Fruit fly (Drosophila melanogaster): Measurements from ENCODE around the gene CG31886.

The CG31886 gene

DNA sequence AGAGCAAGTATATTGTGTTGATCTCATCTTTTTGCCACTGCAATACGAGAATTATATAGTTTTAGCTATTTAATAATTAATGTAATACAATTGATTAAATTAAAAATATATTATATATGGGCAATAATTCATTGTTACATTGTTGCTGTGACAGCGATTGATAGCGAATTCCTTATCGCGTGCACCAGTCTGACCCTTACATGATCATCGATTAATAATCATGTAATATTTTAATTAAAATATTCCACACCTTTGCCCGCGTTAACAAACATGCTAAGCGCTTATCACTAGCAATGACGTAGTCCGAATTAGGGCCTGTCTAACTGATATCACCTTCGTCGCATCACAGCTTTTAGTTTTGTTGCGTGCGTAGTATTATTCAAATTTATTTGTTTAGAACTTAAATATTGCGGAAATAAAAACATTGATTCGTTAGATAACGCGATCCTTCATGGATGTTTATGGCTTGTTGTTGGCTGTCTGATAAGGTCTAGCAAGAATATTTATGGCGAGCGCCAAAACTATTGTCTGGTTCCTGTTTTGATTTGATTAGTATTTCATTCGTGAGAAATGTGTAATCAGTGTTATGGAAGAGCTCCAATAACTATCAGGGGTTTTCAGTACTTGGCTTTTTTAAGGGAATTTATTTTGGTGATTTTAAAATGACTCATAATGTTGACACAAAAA, 28.5 kb upstream of the CG31886 start:
- no peak for TF ChIP-seq h (GFP tag; optimal IDR thresholded peaks at IDR 0.05)
- no peak for TF ChIP-seq Hr83 (GFP tag; optimal IDR thresholded peaks at IDR 0.05; ENCODE audit: poor library complexity, severe bottlenecking)
- TF ChIP-seq Hnf4 (GFP tag; optimal IDR thresholded peaks at IDR 0.05): no peak

DNA sequence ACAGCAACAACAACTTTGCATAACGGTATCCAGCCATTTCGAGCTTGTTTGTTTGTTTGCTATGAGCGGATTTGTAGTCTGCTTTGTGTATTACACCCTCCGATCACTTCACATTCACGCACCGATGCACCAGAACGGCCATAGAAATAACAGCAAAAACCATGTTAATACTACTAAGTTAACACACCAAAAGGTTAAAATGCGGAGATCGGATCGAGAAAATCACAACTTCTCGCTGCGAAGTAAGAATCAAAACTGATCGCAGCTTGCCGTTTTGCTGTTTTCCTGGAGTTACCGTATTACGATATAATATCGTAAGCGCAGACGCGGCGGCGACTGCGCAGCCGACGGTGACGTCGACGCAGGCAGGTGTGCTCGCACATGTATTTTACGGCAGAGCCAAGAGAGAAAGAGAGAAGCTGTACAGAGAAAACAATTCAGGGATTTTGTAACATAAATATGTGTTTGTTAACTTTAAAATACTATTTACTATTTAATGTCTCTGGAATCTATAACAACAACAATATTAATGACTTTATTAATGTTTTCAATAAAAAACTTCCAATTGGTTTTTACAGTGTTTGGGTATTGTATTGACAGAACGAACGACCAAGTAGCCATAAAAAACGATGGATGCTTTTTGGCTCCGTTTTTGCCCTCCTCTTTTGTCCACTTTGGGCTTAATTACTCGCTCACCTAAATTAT, 25.9 kb upstream of the CG31886 start, which contains the start of gene CG13101:
Gene CG13101 (minus strand): TSS at position 259 of the 705 bp plus-strand sequence.
- TF ChIP-seq OdsH (GFP tag; optimal IDR thresholded peaks at IDR 0.05) (peak; percentile 98), Hr78 (GFP tag; optimal IDR thresholded peaks at IDR 0.05) (no peak), Hr83 (GFP tag; optimal IDR thresholded peaks at IDR 0.05; ENCODE audit: poor library complexity, severe bottlenecking) (no peak), Rel (GFP tag; optimal IDR thresholded peaks at IDR 0.05) (peak; percentile 81), Rel (tag; optimal IDR thresholded peaks at IDR 0.05) (peak; percentile 80), dsf (GFP tag; optimal IDR thresholded peaks at IDR 0.05; ENCODE audit: borderline replicate concordance) (peak; percentile 86), dmrt93B (GFP tag; optimal IDR thresholded peaks at IDR 0.05) (peak; percentile 90), GATAd (GFP tag; optimal IDR thresholded peaks at IDR 0.05) (peak; percentile 72), CG32264 (GFP tag; optimal IDR thresholded peaks at IDR 0.05) (peak; percentile 89), Sp1 (GFP tag; optimal IDR thresholded peaks at IDR 0.05) (peak; percentile 97), h (GFP tag; optimal IDR thresholded peaks at IDR 0.05) (peak; percentile 99), HLH106 (tag; optimal IDR thresholded peaks at IDR 0.05) (peak; percentile 98), tai (GFP tag; optimal IDR thresholded peaks at IDR 0.05) (peak; percentile 88), Jra (GFP tag; optimal IDR thresholded peaks at IDR 0.05) (peak; percentile 96), Dfd (GFP tag; optimal IDR thresholded peaks at IDR 0.05) (peak; percentile 27), lola (GFP tag; optimal IDR thresholded peaks at IDR 0.05) (no peak), woc (GFP tag; optimal IDR thresholded peaks at IDR 0.05) (peak; percentile 96), Myc (optimal IDR thresholded peaks at IDR 0.05) (no peak), fru (GFP tag; optimal IDR thresholded peaks at IDR 0.05) (peak; percentile 93), Vsx2 (GFP tag; optimal IDR thresholded peaks at IDR 0.05; ENCODE audit: partially characterized antibody) (no peak), CG9705 (GFP tag; optimal IDR thresholded peaks at IDR 0.05) (peak; percentile 92), Hnf4 (GFP tag; optimal IDR thresholded peaks at IDR 0.05) (peak; percentile 97), sv (GFP tag; optimal IDR thresholded peaks at IDR 0.05) (peak; percentile 92), ey (GFP tag; optimal IDR thresholded peaks at IDR 0.05) (peak; percentile 95), br (GFP tag; optimal IDR thresholded peaks at IDR 0.05) (peak; percentile 96), Mio (GFP tag; optimal IDR thresholded peaks at IDR 0.05) (peak; percentile 76), brk (GFP tag; optimal IDR thresholded peaks at IDR 0.05) (peak; percentile 95), CrebA (GFP tag; optimal IDR thresholded peaks at IDR 0.05; ENCODE audit: borderline replicate concordance) (peak; percentile 34), dl (GFP tag; optimal IDR thresholded peaks at IDR 0.05; ENCODE audit: insufficient read depth in 1 of 2, partially characterized antibody in 2 of 2) (no peak), Abd-B (GFP tag; optimal IDR thresholded peaks at IDR 0.05) (no peak), sage (GFP tag; optimal IDR thresholded peaks at IDR 0.05) (peak; percentile 95), jim (GFP tag; optimal IDR thresholded peaks at IDR 0.05) (no peak), psq (GFP tag; optimal IDR thresholded peaks at IDR 0.05) (peak; percentile 95), foxo (GFP tag; optimal IDR thresholded peaks at IDR 0.05) (peak in 1 of 2 experiments; percentile 97), rgr (GFP tag; optimal IDR thresholded peaks at IDR 0.05) (peak; percentile 98), Dif (GFP tag; optimal IDR thresholded peaks at IDR 0.05; ENCODE audit: partially characterized antibody) (peak; percentile 31)

All from whole organism, wandering third instar larva.